Fruit fly (Drosophila melanogaster) whole organism, embryonic: Measurements from ENCODE around the gene CG12054.

Source experiments
- CG10543 ChIP-seq: fragments of 200-800 bp; sonication (Bioruptor generic); optimal IDR thresholded peaks from 3 replicates; lab custom pipeline; 2017; ENCODE audit warnings: missing biosample characterization, mild to moderate bottlenecking, missing genetic modification characterization, moderate library complexity
- CG12236 ChIP-seq: fragments of 200-800 bp; sonication (Bioruptor generic); optimal IDR thresholded peaks from 2 replicates; lab custom pipeline; 2016; ENCODE audit warnings: missing biosample characterization, missing genetic modification characterization
- CG12659 ChIP-seq: fragments of 200-800 bp; sonication (Bioruptor generic); optimal IDR thresholded peaks from 3 replicates; lab custom pipeline; 2017; ENCODE audit warnings: mild to moderate bottlenecking, missing biosample characterization, missing genetic modification reagents, missing genetic modification characterization
- CG12769 ChIP-seq: fragments of 200-800 bp; sonication (Bioruptor generic); optimal IDR thresholded peaks from 2 replicates; lab custom pipeline; 2019; ENCODE audit warnings: missing biosample characterization, mild to moderate bottlenecking, missing genetic modification characterization, moderate library complexity
- CG13624 ChIP-seq: fragments of 200-800 bp; sonication (Bioruptor generic); optimal IDR thresholded peaks from 2 replicates; lab custom pipeline; 2016; ENCODE audit warnings: missing biosample characterization, missing genetic modification characterization
- CG13775 ChIP-seq: fragments of 200-800 bp; sonication (Bioruptor generic); optimal IDR thresholded peaks from 3 replicates; lab custom pipeline; 2017; ENCODE audit warnings: missing biosample characterization, mild to moderate bottlenecking, missing genetic modification characterization
- CG15073 ChIP-seq: fragments of 200-800 bp; sonication (Bioruptor generic); optimal IDR thresholded peaks from 2 replicates; lab custom pipeline; 2016; ENCODE audit warnings: missing biosample characterization, missing genetic modification characterization
- CG17385 ChIP-seq: fragments of 200-800 bp; sonication (Bioruptor generic); optimal IDR thresholded peaks from 3 replicates; lab custom pipeline; 2018; ENCODE audit warnings: missing biosample characterization, mild to moderate bottlenecking, missing genetic modification characterization
- CG2199 ChIP-seq: fragments of 200-800 bp; sonication (Bioruptor generic); IDR thresholded peaks from 3 replicates; pipeline ENCODE4 v1.3.6; 2022; ENCODE audit warnings: missing biosample characterization, missing genetic modification characterization
- CG31441 ChIP-seq: fragments of 200-800 bp; sonication (Bioruptor generic); IDR thresholded peaks from 2 replicates; pipeline ENCODE4 v1.3.6; 2022; ENCODE audit warnings: missing biosample characterization, missing genetic modification characterization
- CG3281 ChIP-seq: fragments of 200-800 bp; sonication (Bioruptor generic); optimal IDR thresholded peaks from 3 replicates; lab custom pipeline; 2017; ENCODE audit warnings: missing biosample characterization, mild to moderate bottlenecking, missing genetic modification characterization
- CG34224 ChIP-seq: fragments of 200-800 bp; sonication (Bioruptor generic); IDR thresholded peaks from 3 replicates; pipeline ENCODE4 v1.3.6; 2022; ENCODE audit warnings: missing biosample characterization, missing genetic modification characterization; ENCODE audit not compliant: partially characterized antibody
- CG42726 ChIP-seq: fragments of 200-800 bp; sonication (Bioruptor generic); IDR thresholded peaks from 2 replicates; pipeline ENCODE4 v1.3.6; 2022; ENCODE audit warnings: missing biosample characterization, missing genetic modification characterization; ENCODE audit not compliant: partially characterized antibody
- CG4820 ChIP-seq: fragments of 200-800 bp; sonication (Bioruptor generic); optimal IDR thresholded peaks from 3 replicates; lab custom pipeline; 2016; ENCODE audit warnings: missing biosample characterization, missing genetic modification characterization
- CG4854 ChIP-seq: fragments of 200-800 bp; sonication (Bioruptor generic); optimal IDR thresholded peaks from 2 replicates; lab custom pipeline; 2016; ENCODE audit warnings: missing biosample characterization, missing genetic modification characterization, inconsistent platforms
- CG5245 ChIP-seq: fragments of 200-800 bp; sonication (Bioruptor generic); optimal IDR thresholded peaks from 3 replicates; lab custom pipeline; 2016; ENCODE audit warnings: missing biosample characterization, missing genetic modification characterization
- CG6254 ChIP-seq: fragments of 200-800 bp; sonication (Bioruptor generic); optimal IDR thresholded peaks from 3 replicates; lab custom pipeline; 2017; ENCODE audit warnings: mild to moderate bottlenecking, missing biosample characterization, missing genetic modification reagents, missing genetic modification characterization
- CG6689 ChIP-seq: fragments of 200-800 bp; sonication (Bioruptor generic); IDR thresholded peaks from 2 replicates; pipeline ENCODE4 v1.3.6; 2022; ENCODE audit warnings: missing biosample characterization, missing genetic modification characterization
- CG6854 ChIP-seq: fragments of 200-800 bp; sonication (Bioruptor generic); optimal IDR thresholded peaks from 3 replicates; lab custom pipeline; 2017; ENCODE audit warnings: missing biosample characterization, mild to moderate bottlenecking, missing genetic modification characterization
- CG7372 ChIP-seq: fragments of 200-800 bp; sonication (Bioruptor generic); IDR thresholded peaks from 2 replicates; pipeline ENCODE4 v1.3.6; 2022; ENCODE audit warnings: missing biosample characterization, missing genetic modification characterization
- CG8944 ChIP-seq: fragments of 200-800 bp; sonication (Bioruptor generic); optimal IDR thresholded peaks from 3 replicates; lab custom pipeline; 2016; ENCODE audit warnings: missing biosample characterization, missing genetic modification characterization
- CG9876 ChIP-seq: fragments of 200-800 bp; sonication (Bioruptor generic); optimal IDR thresholded peaks from 2 replicates; lab custom pipeline; 2016; ENCODE audit warnings: missing biosample characterization, missing genetic modification characterization
- Dp ChIP-seq: fragments of 200-800 bp; sonication (Bioruptor generic); optimal IDR thresholded peaks from 2 replicates; lab custom pipeline; 2018; ENCODE audit warnings: missing biosample characterization, mild to moderate bottlenecking, missing genetic modification characterization, moderate library complexity
- E2f2 ChIP-seq: fragments of 200-800 bp; sonication (Bioruptor generic); IDR thresholded peaks from 2 replicates; pipeline ENCODE4 v1.3.6; 2022; ENCODE audit warnings: missing biosample characterization, missing genetic modification characterization
- H2.0 ChIP-seq: fragments of 200-800 bp; sonication (Bioruptor generic); IDR thresholded peaks from 2 replicates; pipeline ENCODE4 v1.3.6; 2022; ENCODE audit warnings: missing biosample characterization, missing genetic modification characterization
- HLH4C ChIP-seq: fragments of 200-800 bp; sonication (Bioruptor generic); IDR thresholded peaks from 3 replicates; pipeline ENCODE4 v1.3.6; 2022; ENCODE audit warnings: missing biosample characterization, missing genetic modification characterization; ENCODE audit not compliant: partially characterized antibody
- Hr39 ChIP-seq: fragments of >200 bp; optimal IDR thresholded peaks from 2 replicates; lab custom pipeline; 2017
- MTF-1 ChIP-seq: fragments of 200-800 bp; sonication (Bioruptor generic); optimal IDR thresholded peaks from 2 replicates; lab custom pipeline; 2018; ENCODE audit warnings: missing biosample characterization, mild to moderate bottlenecking, missing genetic modification characterization, borderline replicate concordance
- Mad ChIP-seq: fragments of 200-800 bp; sonication (Bioruptor generic); optimal IDR thresholded peaks from 2 replicates; lab custom pipeline; 2016; ENCODE audit warnings: missing biosample characterization, missing genetic modification characterization
- Mrtf ChIP-seq: fragments of 200-800 bp; sonication (Bioruptor generic); IDR thresholded peaks from 3 replicates; pipeline ENCODE4 v1.3.6; 2022; ENCODE audit warnings: missing biosample characterization, missing genetic modification characterization
- Optix ChIP-seq: fragments of 200-800 bp; sonication (Bioruptor generic); IDR thresholded peaks from 3 replicates; pipeline ENCODE4 v1.3.6; 2022; ENCODE audit warnings: missing biosample characterization, missing genetic modification characterization
- Ravus ChIP-seq: fragments of 200-800 bp; sonication (Bioruptor generic); IDR thresholded peaks from 2 replicates; pipeline ENCODE4 v1.3.6; 2022; ENCODE audit warnings: missing biosample characterization, missing genetic modification characterization
- TFAM ChIP-seq: fragments of 200-800 bp; sonication (Bioruptor generic); optimal IDR thresholded peaks from 2 replicates; lab custom pipeline; 2017; ENCODE audit warnings: missing biosample characterization, missing genetic modification characterization, inconsistent platforms
- abd-A ChIP-seq: fragments of 200-800 bp; sonication (Bioruptor generic); optimal IDR thresholded peaks from 3 replicates; lab custom pipeline; 2019; ENCODE audit warnings: missing biosample characterization, mild to moderate bottlenecking, missing genetic modification characterization, moderate library complexity
- bab2 ChIP-seq: fragments of 200-800 bp; sonication (Bioruptor generic); optimal IDR thresholded peaks from 2 replicates; lab custom pipeline; 2016; ENCODE audit warnings: missing biosample characterization, missing genetic modification characterization
- bcd ChIP-seq: fragments of 200-800 bp; sonication (Bioruptor generic); optimal IDR thresholded peaks from 2 replicates; lab custom pipeline; 2017; ENCODE audit warnings: missing biosample characterization, mild to moderate bottlenecking, missing genetic modification characterization
- cg ChIP-seq: fragments of 200-800 bp; sonication (Bioruptor generic); optimal IDR thresholded peaks from 3 replicates; lab custom pipeline; 2019; ENCODE audit warnings: missing biosample characterization, mild to moderate bottlenecking, missing genetic modification characterization, moderate library complexity
- dimm ChIP-seq: fragments of 200-800 bp; sonication (Bioruptor generic); IDR thresholded peaks from 2 replicates; pipeline ENCODE4 v1.3.6; 2022; ENCODE audit warnings: missing biosample characterization, missing genetic modification characterization
- ems ChIP-seq: fragments of 200-800 bp; sonication (Bioruptor generic); optimal IDR thresholded peaks from 3 replicates; lab custom pipeline; 2016; ENCODE audit warnings: missing biosample characterization, missing genetic modification characterization
- fu2 ChIP-seq: fragments of 200-800 bp; sonication (Bioruptor generic); optimal IDR thresholded peaks from 2 replicates; lab custom pipeline; 2016; ENCODE audit warnings: missing biosample characterization, missing genetic modification characterization
- grau ChIP-seq: fragments of 200-800 bp; optimal IDR thresholded peaks from 3 replicates; lab custom pipeline; 2019; ENCODE audit warnings: missing biosample characterization, mild to moderate bottlenecking, missing genetic modification characterization, moderate library complexity
- ken ChIP-seq: fragments of 200-800 bp; sonication (Bioruptor generic); IDR thresholded peaks from 3 replicates; pipeline ENCODE4 v1.3.6; 2022; ENCODE audit warnings: missing biosample characterization, missing genetic modification characterization
- lab ChIP-seq: fragments of 200-800 bp; sonication (Bioruptor generic); optimal IDR thresholded peaks from 3 replicates; lab custom pipeline; 2017; ENCODE audit warnings: missing biosample characterization, missing genetic modification characterization, mild to moderate bottlenecking, moderate library complexity, missing genetic modification reagents
- mam ChIP-seq: fragments of 200-800 bp; sonication (Bioruptor generic); optimal IDR thresholded peaks from 3 replicates; lab custom pipeline; 2016; ENCODE audit warnings: missing biosample characterization, missing genetic modification characterization
- pfk ChIP-seq: fragments of 200-800 bp; sonication (Bioruptor generic); optimal IDR thresholded peaks from 2 replicates; lab custom pipeline; 2018; ENCODE audit warnings: missing biosample characterization, mild to moderate bottlenecking, missing genetic modification characterization, moderate library complexity
- sna ChIP-seq: fragments of 200-800 bp; sonication (Bioruptor generic); IDR thresholded peaks from 2 replicates; pipeline ENCODE4 v1.3.6; 2022; ENCODE audit warnings: missing biosample characterization, missing genetic modification characterization; ENCODE audit not compliant: partially characterized antibody
- tna ChIP-seq: fragments of 200-800 bp; sonication (Bioruptor generic); IDR thresholded peaks from 2 replicates; pipeline ENCODE4 v1.3.6; 2022; ENCODE audit warnings: missing biosample characterization, missing genetic modification characterization; ENCODE audit not compliant: partially characterized antibody
- toy ChIP-seq: fragments of 200-800 bp; sonication (Bioruptor generic); IDR thresholded peaks from 2 replicates; pipeline ENCODE4 v1.3.6; 2022; ENCODE audit warnings: missing biosample characterization, missing genetic modification characterization
- ttk ChIP-seq: fragments of 200-800 bp; sonication (Bioruptor generic); IDR thresholded peaks from 2 replicates; pipeline ENCODE4 v2.1.2; 2022; ENCODE audit warnings: missing biosample characterization, missing genetic modification characterization

The CG12054 gene

dm6 chr3R:31252093-31252962 is 31.8 kb downstream of the CG12054 start, which contains the start of the genes qless and mRpL32 (continued):
- no peak for TF ChIP-seq CG6254 (GFP tag; lab: Kevin White, UChicago)
- peak; percentile 59 for TF ChIP-seq fu2 (GFP tag; lab: Kevin White, UChicago)
- no peak for TF ChIP-seq abd-A (tag; lab: Kevin White, UChicago)
- peak; percentile 74; the same call in 2 of the 3 replicates for TF ChIP-seq CG34224 (GFP tag; lab: Robert Waterston, UW)
- peak; percentile 70 for TF ChIP-seq ttk (GFP tag; lab: Robert Waterston, UW)
- peak; percentile 72 for TF ChIP-seq CG8944 (GFP tag; lab: Kevin White, UChicago)
- peak; percentile 64 for TF ChIP-seq ems
- peak; percentile 48 for TF ChIP-seq CG4854 (GFP tag; lab: Kevin White, UChicago)
- peak; percentile 41 for TF ChIP-seq bcd
- peak; percentile 78 for TF ChIP-seq E2f2
- TF ChIP-seq TFAM (GFP tag; lab: Kevin White, UChicago) = peak; percentile 0
- TF ChIP-seq Hr39 (lab: Kevin White, UChicago) = no peak
- TF ChIP-seq CG4820 (GFP tag; lab: Kevin White, UChicago) = peak; percentile 69
- no peak for TF ChIP-seq pfk (GFP tag; lab: Kevin White, UChicago)
- TF ChIP-seq lab (GFP tag; lab: Kevin White, UChicago) = no peak
- peak; percentile 50 for TF ChIP-seq Dp
- TF ChIP-seq Mad = no peak
- TF ChIP-seq CG7372 (GFP tag; lab: Robert Waterston, UW) = peak; percentile 79
- TF ChIP-seq ken (GFP tag; lab: Robert Waterston, UW) = peak; percentile 73
- TF ChIP-seq CG2199 (GFP tag; lab: Robert Waterston, UW) = no peak
- peak; percentile 88 for TF ChIP-seq CG6689 (GFP tag; lab: Robert Waterston, UW)
- TF ChIP-seq CG31441 = peak; percentile 47; the same call in 1 of the 2 replicates
- peak; percentile 77 for TF ChIP-seq sna (GFP tag; lab: Robert Waterston, UW)
- peak; percentile 4 for TF ChIP-seq CG9876 (GFP tag; lab: Kevin White, UChicago)
- TF ChIP-seq bab2 (GFP tag; lab: Kevin White, UChicago) = peak; percentile 71
- no peak for TF ChIP-seq CG12236
- TF ChIP-seq Mrtf (GFP tag; lab: Robert Waterston, UW) = peak; percentile 53; the same call in 1 of the 3 replicates
- TF ChIP-seq CG42726 (GFP tag; lab: Robert Waterston, UW) = no peak
- peak; percentile 40 for TF ChIP-seq CG13775 (GFP tag; lab: Kevin White, UChicago)
- no peak for TF ChIP-seq tna (GFP tag; lab: Robert Waterston, UW)
- peak; percentile 70 for TF ChIP-seq CG5245 (GFP tag; lab: Kevin White, UChicago)
- peak; percentile 31 for TF ChIP-seq CG12769
- TF ChIP-seq cg (GFP tag; lab: Kevin White, UChicago) = no peak
- no peak for TF ChIP-seq CG15073 (GFP tag; lab: Kevin White, UChicago)
- TF ChIP-seq CG3281 (GFP tag; lab: Kevin White, UChicago) = peak; percentile 42
- TF ChIP-seq CG10543 = no peak
- TF ChIP-seq H2.0 = 0 out of 2 replicates have a peak, but pooled peaks have one; percentile 4
- TF ChIP-seq Ravus (GFP tag; lab: Robert Waterston, UW) = no peak; the same call in 1 of the 2 replicates
- no peak for TF ChIP-seq Optix (GFP tag; lab: Robert Waterston, UW)
- TF ChIP-seq mam (GFP tag; lab: Kevin White, UChicago) = peak; percentile 78
- peak; percentile 27 for TF ChIP-seq CG17385 (GFP tag; lab: Kevin White, UChicago)
- TF ChIP-seq HLH4C = peak; percentile 66
- no peak for TF ChIP-seq CG6854 (GFP tag; lab: Kevin White, UChicago)
- TF ChIP-seq dimm (GFP tag; lab: Robert Waterston, UW) = no peak; the same call in 1 of the 2 replicates
- TF ChIP-seq CG12659 (GFP tag; lab: Kevin White, UChicago) = peak; percentile 35
- TF ChIP-seq MTF-1 = no peak
- TF ChIP-seq grau (tag; lab: Kevin White, UChicago) = peak; percentile 30
- no peak for TF ChIP-seq toy (GFP tag; lab: Robert Waterston, UW)
- TF ChIP-seq CG13624 (GFP tag; lab: Kevin White, UChicago) = peak; percentile 41
